Worm (Caenorhabditis elegans) whole organism, late embryonic: Measurements from ENCODE around the gene msp-32.
"Not testable (repeated sequence)": the region's sequence is repeated elsewhere in the genome, so short reads cannot be mapped to it uniquely, and the experiment has no call there.

Source experiments
- C08G9.2 ChIP-seq: sonication (generic microtip); optimal IDR thresholded peaks from 2 replicates; lab custom pipeline; 2016; ENCODE audit warnings: mild to moderate bottlenecking, missing genetic modification characterization, moderate library complexity, missing compliant biosample characterization
- F13H6.1 ChIP-seq: sonication (generic microtip); optimal IDR thresholded peaks from 2 replicates; lab custom pipeline; 2016; ENCODE audit warnings: missing genetic modification characterization, missing compliant biosample characterization
- T23F11.4 ChIP-seq: fragments of 200-800 bp; sonication (Bioruptor generic); optimal IDR thresholded peaks from 2 replicates; lab custom pipeline; 2018; ENCODE audit warnings: mild to moderate bottlenecking, missing genetic modification characterization, missing compliant biosample characterization
- ama-1 ChIP-seq: fragments of 150-350 bp; optimal IDR thresholded peaks from 2 replicates; lab custom pipeline; 2014
- ceh-14 ChIP-seq: sonication (generic microtip); optimal IDR thresholded peaks from 2 replicates; lab custom pipeline; 2016; ENCODE audit warnings: missing genotype, missing genetic modification characterization, missing compliant biosample characterization
- ceh-18 ChIP-seq: sonication (generic microtip); optimal IDR thresholded peaks from 2 replicates; lab custom pipeline; 2016; ENCODE audit warnings: missing genetic modification characterization, missing compliant biosample characterization
- ceh-2 ChIP-seq: sonication (generic microtip); optimal IDR thresholded peaks from 2 replicates; lab custom pipeline; 2016; ENCODE audit warnings: missing genotype, missing genetic modification characterization, missing compliant biosample characterization
- ceh-22 ChIP-seq: sonication (generic microtip); optimal IDR thresholded peaks from 2 replicates; lab custom pipeline; 2017; ENCODE audit warnings: missing biosample characterization, missing genetic modification characterization
- ceh-30 ChIP-seq: fragments of 150-350 bp; optimal IDR thresholded peaks from 2 replicates; lab custom pipeline; 2014; ENCODE audit warnings: missing biosample characterization, missing genetic modification characterization
- ceh-31 ChIP-seq: sonication (generic microtip); optimal IDR thresholded peaks from 2 replicates; lab custom pipeline; 2016; ENCODE audit warnings: missing genetic modification characterization, missing compliant biosample characterization
- ceh-34 ChIP-seq: sonication (generic microtip); optimal IDR thresholded peaks from 2 replicates; lab custom pipeline; 2016; ENCODE audit warnings: mild to moderate bottlenecking, missing genetic modification characterization, missing compliant biosample characterization
- ceh-45 ChIP-seq: fragments of 200-800 bp; sonication (Bioruptor generic); IDR thresholded peaks from 2 replicates; pipeline ENCODE4 v1.3.6; 2022; ENCODE audit warnings: missing genetic modification reagents, missing genetic modification characterization, missing compliant biosample characterization
- ceh-48 ChIP-seq: sonication (generic microtip); optimal IDR thresholded peaks from 2 replicates; lab custom pipeline; 2016; ENCODE audit warnings: missing genetic modification characterization, inconsistent platforms, missing compliant biosample characterization
- ceh-9 ChIP-seq: sonication (generic microtip); optimal IDR thresholded peaks from 2 replicates; lab custom pipeline; 2016; ENCODE audit warnings: mild to moderate bottlenecking, missing genetic modification characterization, inconsistent platforms, missing compliant biosample characterization
- dmd-4 ChIP-seq: sonication (generic microtip); optimal IDR thresholded peaks from 2 replicates; lab custom pipeline; 2016; ENCODE audit warnings: borderline replicate concordance, missing genetic modification characterization, missing compliant biosample characterization
- elt-2 ChIP-seq: sonication (generic microtip); optimal IDR thresholded peaks from 2 replicates; lab custom pipeline; 2016; ENCODE audit warnings: missing genetic modification reagents, missing genetic modification characterization, missing compliant biosample characterization
- elt-4 ChIP-seq: sonication (generic microtip); optimal IDR thresholded peaks from 2 replicates; lab custom pipeline; 2016; ENCODE audit warnings: missing genetic modification characterization, missing compliant biosample characterization
- ets-4 ChIP-seq: sonication (generic microtip); optimal IDR thresholded peaks from 2 replicates; lab custom pipeline; 2016; ENCODE audit warnings: missing genetic modification characterization, missing compliant biosample characterization
- fax-1 ChIP-seq: sonication (generic microtip); optimal IDR thresholded peaks from 2 replicates; lab custom pipeline; 2016; ENCODE audit warnings: missing genotype, missing genetic modification characterization, missing compliant biosample characterization
- fkh-6 ChIP-seq: sonication (generic microtip); optimal IDR thresholded peaks from 2 replicates; lab custom pipeline; 2016; ENCODE audit warnings: missing genetic modification characterization, missing compliant biosample characterization
- gmeb-2 ChIP-seq: sonication (generic microtip); optimal IDR thresholded peaks from 2 replicates; lab custom pipeline; 2016; ENCODE audit warnings: missing genetic modification characterization, inconsistent platforms, missing compliant biosample characterization
- hlh-13 ChIP-seq: fragments of 200-800 bp; sonication (Bioruptor generic); optimal IDR thresholded peaks from 2 replicates; lab custom pipeline; 2018; ENCODE audit warnings: mild to moderate bottlenecking, missing genetic modification characterization, missing compliant biosample characterization
- hlh-6 ChIP-seq: sonication (generic microtip); optimal IDR thresholded peaks from 2 replicates; lab custom pipeline; 2016; ENCODE audit warnings: missing genotype, missing genetic modification characterization, missing compliant biosample characterization
- lin-11 ChIP-seq: fragments of 200-800 bp; sonication (Bioruptor generic); optimal IDR thresholded peaks from 2 replicates; lab custom pipeline; 2018; ENCODE audit warnings: mild to moderate bottlenecking, missing genetic modification characterization, missing compliant biosample characterization
- nhr-11 ChIP-seq: fragments of 150-350 bp; optimal IDR thresholded peaks from 2 replicates; lab custom pipeline; 2014; ENCODE audit warnings: missing biosample characterization, missing genetic modification characterization
- nhr-232 ChIP-seq: sonication (generic microtip); optimal IDR thresholded peaks from 2 replicates; lab custom pipeline; 2016; ENCODE audit warnings: missing genetic modification characterization, missing compliant biosample characterization
- pag-3 ChIP-seq: sonication (generic microtip); optimal IDR thresholded peaks from 2 replicates; lab custom pipeline; 2016; ENCODE audit warnings: missing compliant biosample characterization, missing genetic modification characterization, borderline replicate concordance
- pat-9 ChIP-seq: fragments of 200-800 bp; sonication (Bioruptor generic); optimal IDR thresholded peaks from 2 replicates; lab custom pipeline; 2018; ENCODE audit warnings: mild to moderate bottlenecking, missing genetic modification characterization, moderate library complexity, missing compliant biosample characterization
- pha-4 ChIP-seq: fragments of 150-350 bp; optimal IDR thresholded peaks from 2 replicates; lab custom pipeline; 2018; ENCODE audit warnings: missing biosample characterization, missing genetic modification reagents, missing genetic modification characterization
- pros-1 ChIP-seq: fragments of 150-350 bp; optimal IDR thresholded peaks from 2 replicates; lab custom pipeline; 2014; ENCODE audit warnings: missing biosample characterization, missing genetic modification reagents, missing genetic modification characterization
- sox-2 ChIP-seq: fragments of 200-800 bp; sonication (Bioruptor generic); IDR thresholded peaks from 2 replicates; pipeline ENCODE4 v1.3.6; 2022; ENCODE audit warnings: missing genetic modification reagents, missing genetic modification characterization, missing compliant biosample characterization
- syd-9 ChIP-seq: sonication (generic microtip); optimal IDR thresholded peaks from 2 replicates; lab custom pipeline; 2016; ENCODE audit warnings: mild to moderate bottlenecking, missing genetic modification characterization, moderate library complexity, missing compliant biosample characterization
- tbx-7 ChIP-seq: sonication (generic microtip); optimal IDR thresholded peaks from 2 replicates; lab custom pipeline; 2016; ENCODE audit warnings: missing genotype, missing genetic modification characterization, missing compliant biosample characterization
- ttx-3 ChIP-seq: sonication (generic microtip); optimal IDR thresholded peaks from 2 replicates; lab custom pipeline; 2016; ENCODE audit warnings: missing genetic modification reagents, missing genetic modification characterization, missing compliant biosample characterization
- unc-3 ChIP-seq, 2 experiments: fragments of 200-800 bp in 1 of 2; sonication (Bioruptor generic) in 1 of 2; sonication (generic microtip) in 1 of 2; conservative IDR thresholded peaks in 1 of 2; optimal IDR thresholded peaks in 1 of 2; 2 replicates each; pipeline versions ENCODE4 v1.3.6 to Lab custom; 2016 to 2022; ENCODE audit warnings: missing compliant biosample characterization in 2 of 2, missing genetic modification characterization in 2 of 2, missing genetic modification reagents in 1 of 2
- unc-86 ChIP-seq: sonication (generic microtip); optimal IDR thresholded peaks from 2 replicates; lab custom pipeline; 2016; ENCODE audit warnings: missing genetic modification characterization, missing compliant biosample characterization

Gene msp-32

DNA sequence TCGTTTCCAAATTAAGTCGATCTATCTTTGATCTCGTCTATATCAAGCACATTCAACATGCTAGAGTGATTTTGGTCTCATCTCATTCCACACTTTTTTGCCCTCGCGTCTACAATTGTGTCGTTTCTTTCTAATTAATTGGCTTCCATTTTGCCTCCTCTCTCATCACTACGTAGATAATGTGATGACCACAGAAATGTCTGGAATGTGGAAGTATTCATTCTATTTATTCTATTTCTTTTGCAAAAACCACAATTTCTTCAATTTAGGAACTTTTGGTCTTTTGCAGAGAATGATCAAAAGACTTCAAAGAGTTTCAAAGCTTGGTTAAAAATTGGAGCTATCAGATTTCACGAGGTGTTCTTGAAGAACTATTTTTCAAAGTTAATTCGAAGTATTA lies 16.9 kb downstream of the msp-32 start:
- TF ChIP-seq elt-4 = no peak
- no peak for TF ChIP-seq tbx-7
- TF ChIP-seq pag-3 (tag; lab: Kevin White, UChicago) = no peak
- TF ChIP-seq T23F11.4 = no peak
- TF ChIP-seq ceh-2 (tag; lab: Kevin White, UChicago) = no peak
- TF ChIP-seq pros-1 = no peak
- no peak for TF ChIP-seq ceh-30 (tag; lab: Kevin White, UChicago)
- TF ChIP-seq F13H6.1 (tag; lab: Kevin White, UChicago) = no peak
- no peak for TF ChIP-seq C08G9.2 (tag; lab: Kevin White, UChicago)
- TF ChIP-seq, all 69 proteins: peak for 0

DNA sequence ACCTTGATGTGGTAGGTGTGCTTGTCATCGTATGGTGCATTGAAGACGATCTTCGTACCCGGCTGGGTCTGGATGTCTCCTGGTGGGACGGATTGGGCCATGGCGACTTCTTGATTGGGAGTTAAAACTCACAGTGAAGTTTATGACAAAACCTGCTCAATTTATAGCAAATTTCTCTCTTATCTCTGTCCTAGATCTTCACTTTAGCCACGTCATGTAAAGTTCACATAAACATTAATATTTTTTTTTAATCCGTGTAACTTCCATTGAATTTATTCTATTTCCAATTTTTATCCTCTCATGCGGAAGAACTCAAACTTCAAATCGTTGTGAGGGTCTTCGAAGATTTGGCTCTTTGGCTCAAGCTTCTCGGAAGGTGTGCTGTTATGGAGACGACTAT lies 17.8 kb downstream of the msp-32 start, which contains the start of gene msp-31:
Gene msp-31 (minus strand): TSS at position 101 of the 400 bp plus-strand sequence.
- not testable (repeated sequence) for TF ChIP-seq fkh-6, nhr-232, ceh-34 (tag; lab: Kevin White, UChicago)

DNA sequence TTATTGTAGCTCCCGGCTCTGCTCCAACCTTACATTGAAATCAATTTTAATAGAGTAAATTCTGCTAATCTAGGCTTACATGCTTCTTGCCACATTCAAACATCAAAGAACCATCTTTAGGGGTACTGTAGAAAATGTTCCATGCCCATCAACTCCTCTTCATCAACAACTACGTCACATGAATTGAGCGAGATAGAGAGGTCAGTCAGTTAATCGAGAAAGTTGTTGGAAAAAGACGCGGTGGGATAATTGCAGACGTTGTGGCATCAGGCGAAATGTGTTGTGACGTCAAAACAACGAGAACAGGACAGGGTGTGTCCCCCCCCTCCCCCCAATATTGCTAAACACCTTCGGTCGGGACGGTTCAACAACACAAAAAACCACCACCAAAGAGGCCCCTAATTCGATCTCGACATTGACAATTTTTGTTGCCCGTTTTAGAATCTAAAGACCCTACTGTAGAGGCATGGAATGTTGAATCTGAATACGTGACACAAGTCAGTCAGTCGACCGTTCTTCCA lies 19.9 kb downstream of the msp-32 start:
- no peak for TF ChIP-seq fkh-6 (tag; lab: Kevin White, UChicago)
- no peak for TF ChIP-seq lin-11 (tag; lab: Kevin White, UChicago)
- TF ChIP-seq ceh-14 (tag; lab: Kevin White, UChicago) = no peak
- no peak for TF ChIP-seq dmd-4
- TF ChIP-seq hlh-13 (GFP tag; lab: Kevin White, UChicago) = no peak
- no peak for TF ChIP-seq ceh-9 (tag; lab: Kevin White, UChicago)
- TF ChIP-seq ceh-45 (GFP tag; lab: Robert Waterston, UW) = no peak
- no peak for TF ChIP-seq nhr-11 (tag; lab: Kevin White, UChicago)
- TF ChIP-seq unc-3 (GFP tag; conservative IDR thresholded peaks at IDR 0.05; lab: Robert Waterston, UW) = no peak
- no peak for TF ChIP-seq unc-3 (tag; optimal IDR thresholded peaks at IDR 0.05; lab: Kevin White, UChicago)
- TF ChIP-seq pros-1 = no peak
- TF ChIP-seq unc-86 (tag; lab: Kevin White, UChicago) = no peak
- TF ChIP-seq ceh-22 (tag; lab: Kevin White, UChicago) = no peak
- TF ChIP-seq ceh-34 (tag; lab: Kevin White, UChicago) = no peak
- no peak for TF ChIP-seq pag-3 (tag; lab: Kevin White, UChicago)
- no peak for TF ChIP-seq ama-1
- no peak for TF ChIP-seq ceh-2 (tag; lab: Kevin White, UChicago)
- no peak for TF ChIP-seq syd-9
- no peak for TF ChIP-seq ceh-31 (tag; lab: Kevin White, UChicago)
- TF ChIP-seq ceh-48 (tag; lab: Kevin White, UChicago) = no peak
- TF ChIP-seq, all 69 proteins: peak for 0

DNA sequence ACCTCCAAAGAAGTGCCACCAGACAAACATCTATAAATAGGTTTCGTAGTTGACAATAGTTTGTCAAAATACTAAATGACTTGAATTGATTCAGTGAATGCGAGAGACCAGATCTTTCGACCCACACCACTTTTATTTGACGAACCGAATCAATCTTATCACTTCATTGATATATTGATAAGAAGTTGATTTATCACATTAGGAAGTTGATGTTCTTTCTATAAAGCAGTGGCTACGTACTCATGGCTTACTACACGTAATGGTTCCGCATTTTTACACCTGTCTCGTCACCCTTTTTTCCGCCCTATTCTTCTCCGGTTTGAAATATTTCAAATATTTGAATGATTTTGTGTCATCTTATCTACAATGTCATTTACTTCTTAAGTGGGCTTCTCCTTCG lies 22.0 kb downstream of the msp-32 start:
- TF ChIP-seq sox-2 (GFP tag; lab: Robert Waterston, UW) (no peak), F13H6.1 (tag; lab: Kevin White, UChicago) (no peak), ets-4 (tag; lab: Kevin White, UChicago) (no peak), ceh-30 (tag; lab: Kevin White, UChicago) (no peak), elt-2 (tag; lab: Kevin White, UChicago) (peak; percentile 83)

DNA sequence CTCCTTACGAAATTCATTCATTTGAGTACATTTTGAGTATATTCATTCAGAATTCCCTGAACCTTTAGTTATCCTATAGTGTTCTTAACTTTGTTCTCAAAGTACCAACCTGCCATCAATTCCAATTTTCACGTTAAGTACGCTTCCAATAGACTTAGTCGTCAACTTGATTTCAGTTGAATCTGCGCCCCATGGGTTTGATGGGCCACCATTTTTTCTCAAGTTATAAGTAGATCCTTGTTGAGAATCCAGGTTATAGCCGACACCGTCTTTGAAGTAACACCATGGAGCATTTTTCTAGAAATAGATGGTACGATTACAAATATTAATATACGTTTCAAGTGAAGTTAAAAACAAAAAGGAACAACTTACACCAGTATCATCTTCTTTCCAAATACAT lies 26.1 kb downstream of the msp-32 start:
- no peak for TF ChIP-seq elt-4
- no peak for TF ChIP-seq pha-4 (tag; lab: Kevin White, UChicago)
- no peak for TF ChIP-seq C08G9.2 (tag; lab: Kevin White, UChicago)
- TF ChIP-seq pag-3 (tag; lab: Kevin White, UChicago) = no peak
- no peak for TF ChIP-seq ceh-18 (tag; lab: Kevin White, UChicago)
- TF ChIP-seq syd-9 = no peak
- TF ChIP-seq hlh-6 (tag; lab: Kevin White, UChicago) = no peak
- no peak for TF ChIP-seq nhr-11 (tag; lab: Kevin White, UChicago)
- TF ChIP-seq gmeb-2 (tag; lab: Kevin White, UChicago) = no peak
- no peak for TF ChIP-seq ceh-9 (tag; lab: Kevin White, UChicago)
- TF ChIP-seq ets-4 (tag; lab: Kevin White, UChicago) = no peak
- TF ChIP-seq hlh-13 (GFP tag; lab: Kevin White, UChicago) = no peak
- no peak for TF ChIP-seq pat-9 (tag; lab: Kevin White, UChicago)
- TF ChIP-seq lin-11 (tag; lab: Kevin White, UChicago) = no peak
- no peak for TF ChIP-seq ceh-30 (tag; lab: Kevin White, UChicago)
- no peak for TF ChIP-seq fax-1 (tag; lab: Kevin White, UChicago)
- no peak for TF ChIP-seq ttx-3 (tag; lab: Kevin White, UChicago)
- no peak for TF ChIP-seq ceh-2 (tag; lab: Kevin White, UChicago)
- no peak for TF ChIP-seq F13H6.1 (tag; lab: Kevin White, UChicago)
